Fruit fly (Drosophila melanogaster) Kc167 (cell line): ENCODE data around the gene RpL18.

ENCODE experiments used
- Myc ChIP-seq: fragments of >200 bp; optimal IDR thresholded peaks from 2 replicates; lab custom pipeline; 2017; ENCODE audit warnings: missing external identifiers
- Sin3A ChIP-seq: fragments of >200 bp; optimal IDR thresholded peaks from 2 replicates; lab custom pipeline; 2018; ENCODE audit warnings: missing external identifiers
- h ChIP-seq: fragments of >200 bp; optimal IDR thresholded peaks from 3 replicates; lab custom pipeline; 2018; ENCODE audit warnings: missing external identifiers
- insv ChIP-seq: fragments of >200 bp; optimal IDR thresholded peaks from 3 replicates; lab custom pipeline; 2018; ENCODE audit warnings: missing external identifiers
- psq ChIP-seq: fragments of >200 bp; optimal IDR thresholded peaks from 2 replicates; lab custom pipeline; 2017; ENCODE audit warnings: missing external identifiers
- ttk ChIP-seq: sonication (Bioruptor generic); optimal IDR thresholded peaks from 2 replicates; lab custom pipeline; 2017; ENCODE audit warnings: missing external identifiers

Gene RpL18

DNA sequence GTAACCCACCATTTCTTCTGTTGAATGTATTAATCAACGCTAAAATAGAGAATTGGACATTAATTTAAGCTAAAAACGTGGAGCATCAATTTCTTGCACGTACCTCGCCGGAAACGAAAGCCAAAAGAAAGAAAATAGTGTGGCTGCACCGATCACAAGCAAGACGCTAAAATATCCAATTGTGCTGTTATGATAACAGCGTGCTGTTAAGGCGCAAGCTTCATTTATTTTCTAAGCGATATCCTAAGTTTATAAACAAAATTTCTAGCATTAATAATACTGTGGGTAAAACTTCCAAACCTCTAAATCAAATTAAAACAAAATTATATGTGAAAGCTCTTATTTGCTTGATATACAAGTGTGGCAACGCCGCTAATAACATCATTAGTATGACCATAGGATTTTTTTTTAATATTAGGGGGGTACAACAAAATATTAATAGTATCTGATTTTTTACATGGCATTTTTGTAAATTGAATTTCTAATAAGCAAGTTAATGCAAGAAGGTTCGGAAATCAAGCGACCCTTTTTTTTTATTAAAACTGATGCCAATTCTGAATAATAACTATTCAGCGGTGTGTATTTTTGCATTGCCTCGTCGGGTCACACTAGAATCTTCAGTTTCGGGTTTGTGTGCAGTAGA, at the start of gene RpL18, which contains the start of gene Neos:
Gene RpL18, minus strand, starts transcription at position 135 of the 643 bp plus-strand sequence.
Gene Neos, plus strand, starts transcription at position 412 of the 643 bp plus-strand sequence.
- no peak for TF ChIP-seq Myc (lab: Kevin White, UChicago)
- no peak for TF ChIP-seq ttk (lab: Kevin White, UChicago)
- TF ChIP-seq insv, result no peak
- no peak for TF ChIP-seq h (lab: Kevin White, UChicago)
- no peak for TF ChIP-seq psq (lab: Kevin White, UChicago)
- no peak for TF ChIP-seq Sin3A

DNA sequence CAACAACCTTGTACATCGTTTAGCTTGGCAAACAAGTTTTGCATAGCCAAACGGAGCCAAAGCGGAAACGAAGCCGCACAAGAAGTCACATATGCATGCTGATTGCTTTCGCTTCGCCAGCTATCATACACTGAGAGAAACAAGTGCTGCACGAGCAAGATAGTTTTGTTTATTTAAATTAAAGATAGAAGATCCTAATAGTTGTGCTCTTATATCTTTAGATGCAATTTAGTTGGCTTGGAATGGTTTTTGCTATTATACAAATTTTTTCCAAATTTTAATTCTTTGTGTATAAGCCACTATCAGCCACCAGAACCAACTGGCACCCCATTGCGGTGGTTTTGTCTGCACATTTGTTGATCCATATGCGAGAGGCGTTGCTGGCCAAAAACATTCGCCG, 42.4 kb upstream of the RpL18 start:
- TF ChIP-seq h (lab: Kevin White, UChicago) (no peak), insv (no peak), Myc (lab: Kevin White, UChicago) (no peak), psq (lab: Kevin White, UChicago) (no peak), Sin3A (no peak), ttk (lab: Kevin White, UChicago) (no peak)

DNA sequence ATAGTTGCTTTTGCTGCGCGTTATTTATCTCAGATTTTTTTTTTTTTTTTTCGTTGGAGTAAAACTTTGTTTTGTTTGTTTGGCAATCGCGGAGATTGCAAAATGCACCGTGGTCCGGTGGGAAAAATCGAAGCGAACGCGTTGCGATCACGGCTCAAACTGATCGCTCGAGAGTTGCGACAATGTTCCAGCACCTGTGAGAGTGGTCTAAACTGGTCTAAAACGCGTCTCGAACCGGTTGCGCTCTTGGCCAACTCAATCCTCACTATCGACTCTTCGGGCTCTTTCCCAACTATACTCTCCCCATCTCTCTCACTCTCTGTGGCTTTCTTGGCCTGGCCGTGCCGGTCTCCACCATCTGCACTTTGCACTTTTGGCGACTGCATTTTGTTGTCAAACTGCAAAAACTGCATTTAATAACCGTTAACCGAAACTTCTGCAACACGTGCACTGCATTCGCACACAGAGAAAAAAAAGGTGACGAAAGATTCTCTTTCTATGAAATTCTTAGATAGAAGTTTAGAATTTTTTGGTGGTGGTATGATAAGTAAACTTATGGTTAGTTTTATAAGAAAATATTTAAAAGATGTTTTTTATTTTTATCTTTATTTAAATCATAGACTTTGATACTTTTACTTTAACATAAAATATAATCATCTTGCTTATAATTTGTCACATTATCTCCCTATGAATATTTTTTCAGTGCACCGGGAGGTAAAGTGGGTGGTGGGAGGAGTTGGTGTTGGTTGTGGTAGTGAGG, 22.8 kb upstream of the RpL18 start, which contains the start of gene CG14830:
Gene CG14830, minus strand, starts transcription at position 164 of the 760 bp plus-strand sequence.
- TF ChIP-seq Sin3A, result no peak
- no peak for TF ChIP-seq h (lab: Kevin White, UChicago)
- no peak for TF ChIP-seq psq (lab: Kevin White, UChicago)
- no peak for TF ChIP-seq Myc (lab: Kevin White, UChicago)
- TF ChIP-seq insv, result no peak
- no peak for TF ChIP-seq ttk (lab: Kevin White, UChicago)

DNA sequence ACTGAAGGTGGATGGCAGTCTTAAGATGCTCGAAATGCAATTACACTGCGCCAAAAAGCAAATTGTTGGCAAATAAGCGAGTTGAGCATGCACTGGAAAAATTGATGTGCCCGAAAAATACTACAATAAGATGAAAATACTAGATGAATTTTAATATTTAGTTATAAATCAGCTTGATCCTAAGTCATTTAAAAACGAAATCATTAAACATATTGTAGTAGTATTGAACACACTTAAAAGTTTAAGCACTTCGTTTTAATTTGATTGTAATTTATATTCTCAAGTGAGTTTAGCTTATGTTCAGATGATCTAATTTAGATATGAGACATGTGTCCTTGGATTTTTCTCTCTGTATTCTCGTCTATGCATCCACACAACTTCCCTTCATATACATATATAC, 21.3 kb upstream of the RpL18 start:
- no peak for TF ChIP-seq insv
- no peak for TF ChIP-seq Myc (lab: Kevin White, UChicago)
- no peak for TF ChIP-seq h (lab: Kevin White, UChicago)
- TF ChIP-seq ttk (lab: Kevin White, UChicago), result no peak
- no peak for TF ChIP-seq Sin3A

DNA sequence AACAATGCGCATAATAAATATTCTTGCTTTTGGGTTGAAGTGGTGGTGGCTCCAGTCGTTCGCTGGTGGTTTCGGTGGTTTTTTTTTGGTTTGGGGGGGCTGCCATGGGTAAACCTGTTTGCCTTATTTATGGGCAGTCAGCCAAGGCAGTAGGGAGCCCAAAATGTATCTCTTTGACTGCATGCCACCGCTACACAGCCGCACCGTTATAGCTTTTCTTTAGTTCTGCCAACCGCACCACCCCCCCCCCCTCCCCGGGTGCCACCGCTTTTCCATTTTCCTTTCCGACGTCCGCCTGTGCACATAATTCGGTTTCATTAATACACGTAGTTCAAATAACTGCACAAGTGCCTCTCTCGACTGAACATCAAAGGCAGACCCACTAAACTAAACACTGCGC, 17.1 kb upstream of the RpL18 start:
- no peak for TF ChIP-seq Myc (lab: Kevin White, UChicago)
- no peak for TF ChIP-seq Sin3A
- TF ChIP-seq ttk (lab: Kevin White, UChicago), result no peak
- no peak for TF ChIP-seq insv
- no peak for TF ChIP-seq psq (lab: Kevin White, UChicago)
- TF ChIP-seq h (lab: Kevin White, UChicago), result no peak

DNA sequence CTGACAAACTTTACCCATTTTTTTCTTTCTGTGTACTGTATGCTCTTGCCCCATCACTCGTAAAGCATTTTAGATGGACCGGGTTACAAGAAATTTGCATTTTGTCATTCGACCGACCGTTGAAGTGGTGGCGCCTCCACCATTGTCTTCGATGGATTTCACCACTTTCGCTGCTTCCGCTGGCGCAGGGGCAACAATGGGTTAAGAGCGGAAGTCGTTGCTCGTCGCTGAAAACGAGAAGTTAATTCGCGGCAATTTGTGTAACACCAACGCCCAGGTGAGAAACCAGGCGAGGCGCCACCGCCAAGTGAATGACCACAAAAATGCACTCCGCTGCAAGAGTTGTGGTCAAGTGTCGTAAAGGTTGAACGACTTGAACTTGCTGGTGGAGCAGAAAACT, 13.6 kb upstream of the RpL18 start:
- no peak for TF ChIP-seq Sin3A
- TF ChIP-seq psq (lab: Kevin White, UChicago), result no peak
- TF ChIP-seq Myc (lab: Kevin White, UChicago), result no peak
- no peak for TF ChIP-seq h (lab: Kevin White, UChicago)
- no peak for TF ChIP-seq insv
- TF ChIP-seq ttk (lab: Kevin White, UChicago), result no peak

DNA sequence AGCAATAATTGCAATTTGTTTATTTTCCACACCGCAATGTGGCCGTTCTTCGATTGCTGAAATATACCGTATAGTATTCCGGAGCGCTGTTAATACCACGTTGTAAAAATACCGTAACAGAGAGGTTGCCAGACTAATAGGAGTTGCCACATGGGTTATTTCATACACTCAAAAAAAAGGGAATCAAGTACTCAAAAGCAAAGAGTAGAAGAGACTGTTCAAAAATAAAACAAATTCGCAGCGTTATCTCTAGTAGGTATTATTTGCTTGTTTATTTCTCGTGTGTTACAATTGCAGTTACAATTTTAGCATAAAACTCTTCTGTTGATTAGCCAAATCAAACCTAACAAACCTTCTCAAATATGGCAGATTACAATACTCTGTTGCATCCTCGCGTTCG, 9.3 kb upstream of the RpL18 start, which contains the start of gene MED4:
Gene MED4, minus strand, starts transcription at position 59 of the 400 bp plus-strand sequence.
- TF ChIP-seq psq (lab: Kevin White, UChicago), result no peak
- TF ChIP-seq insv, result no peak
- no peak for TF ChIP-seq Sin3A
- TF ChIP-seq h (lab: Kevin White, UChicago), result no peak
- TF ChIP-seq ttk (lab: Kevin White, UChicago), result no peak
- no peak for TF ChIP-seq Myc (lab: Kevin White, UChicago)

DNA sequence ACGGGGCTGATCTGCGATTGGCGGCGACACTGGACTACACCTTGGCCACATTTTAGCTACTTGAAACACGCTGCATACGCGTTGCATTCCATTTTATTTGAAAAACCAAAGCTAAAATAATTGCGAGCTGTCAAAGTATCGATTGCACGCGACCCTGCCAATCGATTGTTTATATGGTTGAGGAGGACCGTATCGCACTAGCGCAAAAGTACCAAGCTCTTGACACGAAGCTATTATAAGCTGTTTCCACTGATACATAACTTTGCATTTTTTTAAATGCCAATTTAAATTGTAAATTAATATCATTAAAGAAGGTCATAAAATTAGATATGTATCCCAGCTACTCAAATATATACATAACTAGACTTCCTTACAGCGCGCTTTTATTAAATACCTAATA, 8.0 kb upstream of the RpL18 start, which contains the start of gene Cdc27:
Gene Cdc27, minus strand, starts transcription at position 174 of the 400 bp plus-strand sequence.
- TF ChIP-seq insv (no peak), Myc (lab: Kevin White, UChicago) (no peak), ttk (lab: Kevin White, UChicago) (no peak), psq (lab: Kevin White, UChicago) (no peak), Sin3A (no peak), h (lab: Kevin White, UChicago) (no peak)

DNA sequence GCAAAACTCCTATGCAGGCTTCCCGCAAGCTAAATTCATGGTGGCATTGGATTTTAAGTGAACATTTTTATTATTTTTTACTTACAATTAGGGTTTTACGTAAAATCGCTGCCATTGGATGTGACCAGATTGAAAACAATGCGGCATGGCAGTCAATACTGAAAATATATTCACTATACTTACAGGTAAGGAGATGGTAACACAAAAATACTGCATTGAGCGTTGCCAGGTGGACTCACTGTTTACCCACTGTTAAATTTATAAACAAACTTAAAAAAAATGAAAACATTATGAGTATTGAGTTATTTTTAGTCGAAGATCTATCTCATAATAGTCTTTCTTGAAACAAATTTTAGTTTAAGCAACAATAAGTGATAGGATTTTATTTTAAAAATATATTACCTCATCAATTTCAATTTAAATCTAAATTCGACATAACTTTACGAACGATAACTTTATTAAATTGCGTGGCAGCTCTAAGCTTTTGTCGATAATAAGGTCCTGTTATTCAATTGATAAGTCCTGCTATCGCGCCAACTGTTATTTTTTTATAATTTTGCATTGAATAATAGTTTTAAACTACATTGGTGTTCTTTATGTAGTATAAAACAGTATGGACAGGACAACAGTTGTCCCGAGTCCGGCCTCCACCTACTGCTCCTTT, 2.8 kb upstream of the RpL18 start, which contains the start of the genes mRpL50 and mei-P22:
Gene mRpL50, minus strand, starts transcription at position 159 of the 664 bp plus-strand sequence.
Gene mei-P22, plus strand, starts transcription at position 614 of the 664 bp plus-strand sequence.
- TF ChIP-seq Myc (lab: Kevin White, UChicago) (no peak), insv (no peak), psq (lab: Kevin White, UChicago) (no peak), h (lab: Kevin White, UChicago) (no peak), ttk (lab: Kevin White, UChicago) (no peak), Sin3A (no peak)

DNA sequence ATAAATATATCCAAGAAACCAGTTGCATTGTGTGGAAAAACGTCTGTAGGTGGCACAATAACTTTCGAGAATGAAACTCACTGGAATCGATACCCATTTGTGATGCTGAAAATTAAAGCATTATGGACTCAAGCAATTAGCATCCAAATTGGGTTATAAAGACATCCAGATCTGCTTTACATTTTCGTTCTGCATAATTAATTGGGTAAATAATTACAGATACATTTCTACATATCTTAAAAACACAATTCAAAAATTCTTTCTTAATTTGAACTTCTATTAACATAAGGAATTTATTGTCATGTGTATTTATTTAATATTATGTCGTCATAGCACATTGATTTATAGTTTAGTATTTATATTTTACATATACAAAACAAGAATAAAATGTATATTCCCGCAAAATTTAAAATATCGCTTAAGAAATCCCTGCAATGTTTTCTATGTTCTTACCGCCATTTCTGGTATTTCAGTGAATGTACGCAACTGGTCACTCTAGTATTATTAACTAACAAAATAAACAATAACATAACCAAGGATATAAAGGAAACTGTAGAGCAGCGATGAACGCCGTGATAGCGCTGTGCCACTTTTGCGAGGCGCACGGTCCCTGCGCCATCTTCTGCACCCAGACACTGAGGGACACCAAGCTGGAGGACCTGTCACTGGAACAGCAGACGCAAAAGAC, 2.9 kb downstream of the RpL18 start, which contains the start of the genes CG14829 and BHD:
Gene CG14829, minus strand, starts transcription at position 51 of the 688 bp plus-strand sequence.
Gene BHD, plus strand, starts transcription at position 471 of the 688 bp plus-strand sequence.
- TF ChIP-seq ttk (lab: Kevin White, UChicago) (no peak), Sin3A (no peak), psq (lab: Kevin White, UChicago) (no peak), h (lab: Kevin White, UChicago) (no peak), insv (no peak)

DNA sequence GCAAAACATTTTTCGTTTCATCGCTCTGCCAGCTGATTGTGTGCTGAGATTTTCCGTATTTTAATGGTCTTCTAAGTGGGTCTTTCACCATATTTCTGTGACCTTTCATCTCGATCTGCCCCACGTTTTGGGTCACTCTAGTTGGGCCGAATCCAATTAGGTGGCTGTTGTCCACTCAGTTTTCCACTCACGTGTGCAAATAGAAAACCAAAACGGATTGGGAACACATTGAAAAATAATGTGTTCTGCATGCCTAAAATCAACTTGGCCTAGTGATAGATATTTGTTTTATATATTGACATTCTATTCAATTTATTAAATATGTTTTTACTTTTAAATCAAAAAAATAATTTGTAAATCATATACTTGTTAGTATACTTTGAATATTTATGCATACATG, 6.9 kb downstream of the RpL18 start, which contains the start of gene CG14826:
Gene CG14826, plus strand, starts transcription at position 301 of the 400 bp plus-strand sequence.
- TF ChIP-seq insv, result no peak
- no peak for TF ChIP-seq h (lab: Kevin White, UChicago)
- TF ChIP-seq psq (lab: Kevin White, UChicago), result no peak
- TF ChIP-seq Myc (lab: Kevin White, UChicago), result no peak
- no peak for TF ChIP-seq ttk (lab: Kevin White, UChicago)
- no peak for TF ChIP-seq Sin3A
